Fruit fly (Drosophila melanogaster) whole organism, embryonic: ENCODE measurements around the gene mRpS33.

Experiments
- Bgb ChIP-seq: fragments of 200-800 bp; sonication (Bioruptor generic); IDR thresholded peaks from 2 replicates; pipeline ENCODE4 v1.3.6; 2022; ENCODE audit warnings: missing biosample characterization, missing genetic modification characterization; ENCODE audit not compliant: partially characterized antibody
- CG10321 ChIP-seq: fragments of 200-800 bp; sonication (Bioruptor generic); IDR thresholded peaks from 2 replicates; pipeline ENCODE4 v1.3.6; 2022; ENCODE audit warnings: missing biosample characterization, missing genetic modification characterization
- CG12769 ChIP-seq: fragments of 200-800 bp; sonication (Bioruptor generic); optimal IDR thresholded peaks from 2 replicates; lab custom pipeline; 2019; ENCODE audit warnings: missing biosample characterization, mild to moderate bottlenecking, missing genetic modification characterization, moderate library complexity
- CG12942 ChIP-seq: fragments of 200-800 bp; sonication (Bioruptor generic); optimal IDR thresholded peaks from 3 replicates; lab custom pipeline; 2016; ENCODE audit warnings: missing biosample characterization, missing genetic modification characterization
- CG13123 ChIP-seq: fragments of 200-800 bp; sonication (Bioruptor generic); optimal IDR thresholded peaks from 2 replicates; lab custom pipeline; 2016; ENCODE audit warnings: missing biosample characterization, missing genetic modification characterization
- CG13624 ChIP-seq: fragments of 200-800 bp; sonication (Bioruptor generic); optimal IDR thresholded peaks from 2 replicates; lab custom pipeline; 2016; ENCODE audit warnings: missing biosample characterization, missing genetic modification characterization
- CG14965 ChIP-seq: fragments of 200-800 bp; sonication (Bioruptor generic); optimal IDR thresholded peaks from 2 replicates; lab custom pipeline; 2016; ENCODE audit warnings: missing biosample characterization, missing genetic modification characterization, borderline replicate concordance
- CG1832 ChIP-seq: fragments of 200-800 bp; sonication (Bioruptor generic); optimal IDR thresholded peaks from 2 replicates; lab custom pipeline; 2017; ENCODE audit warnings: missing biosample characterization, mild to moderate bottlenecking, missing genetic modification characterization, inconsistent platforms
- CG2875 ChIP-seq: fragments of 200-800 bp; sonication (Bioruptor generic); optimal IDR thresholded peaks from 2 replicates; lab custom pipeline; 2017; ENCODE audit warnings: missing biosample characterization, mild to moderate bottlenecking, missing genetic modification characterization, missing genetic modification reagents
- CG31388 ChIP-seq: fragments of 200-800 bp; sonication (Bioruptor generic); optimal IDR thresholded peaks from 2 replicates; lab custom pipeline; 2016; ENCODE audit warnings: missing biosample characterization, missing genetic modification characterization
- CG34422 ChIP-seq: fragments of 200-800 bp; sonication (Bioruptor generic); IDR thresholded peaks from 3 replicates; pipeline ENCODE4 v1.3.6; 2022; ENCODE audit warnings: missing biosample characterization, missing genetic modification characterization
- CG7271 ChIP-seq: fragments of 200-800 bp; sonication (Bioruptor generic); optimal IDR thresholded peaks from 2 replicates; lab custom pipeline; 2018; ENCODE audit warnings: missing biosample characterization, mild to moderate bottlenecking, missing genetic modification characterization, moderate library complexity
- D ChIP-seq, 2 experiments: fragments of 200-800 bp in 1 of 2; fragments of >200 bp in 1 of 2; sonication (Bioruptor generic) in 1 of 2; optimal IDR thresholded peaks; 2 replicates in 1 of 2; 3 replicates in 1 of 2; lab custom pipeline; 2017; ENCODE audit warnings: mild to moderate bottlenecking in 1 of 2, missing biosample characterization in 1 of 2, missing genetic modification characterization in 1 of 2, missing genetic modification reagents in 1 of 2
- Dip3 ChIP-seq: fragments of 200-800 bp; sonication (Bioruptor generic); optimal IDR thresholded peaks from 3 replicates; lab custom pipeline; 2016; ENCODE audit warnings: missing biosample characterization, missing genetic modification characterization
- Doc2 ChIP-seq: fragments of 200-800 bp; sonication (Bioruptor generic); IDR thresholded peaks from 2 replicates; pipeline ENCODE4 v1.3.6; 2022; ENCODE audit warnings: missing biosample characterization, missing genetic modification characterization
- Hey ChIP-seq: fragments of 200-800 bp; sonication (Bioruptor generic); optimal IDR thresholded peaks from 3 replicates; lab custom pipeline; 2018; ENCODE audit warnings: missing biosample characterization, mild to moderate bottlenecking, missing genetic modification characterization
- Hsf ChIP-seq: fragments of 200-800 bp; sonication (Bioruptor generic); optimal IDR thresholded peaks from 3 replicates; lab custom pipeline; 2016; ENCODE audit warnings: missing biosample characterization, missing genetic modification characterization
- MBD-R2 ChIP-seq: fragments of 200-800 bp; sonication (Bioruptor generic); IDR thresholded peaks from 2 replicates; pipeline ENCODE4 v1.3.6; 2022; ENCODE audit warnings: missing biosample characterization, missing genetic modification characterization
- Nf-YB ChIP-seq: fragments of 200-800 bp; sonication (Bioruptor generic); optimal IDR thresholded peaks from 3 replicates; lab custom pipeline; 2019; ENCODE audit warnings: missing biosample characterization, mild to moderate bottlenecking, missing genetic modification characterization, moderate library complexity
- Nf-YC ChIP-seq: fragments of 200-800 bp; optimal IDR thresholded peaks from 3 replicates; lab custom pipeline; 2019; ENCODE audit warnings: missing biosample characterization, mild to moderate bottlenecking, missing genetic modification characterization, moderate library complexity
- Opbp ChIP-seq: fragments of 200-800 bp; sonication (Bioruptor generic); IDR thresholded peaks from 3 replicates; pipeline ENCODE4 v1.3.6; 2022; ENCODE audit warnings: missing biosample characterization, missing genetic modification characterization; ENCODE audit not compliant: partially characterized antibody
- Tbp ChIP-seq: fragments of >200 bp; optimal IDR thresholded peaks from 2 replicates; lab custom pipeline; 2018; ENCODE audit warnings: missing biosample characterization, missing genetic modification characterization
- Trl ChIP-seq, 3 experiments: fragments of >200 bp in 2 of 3; fragments of 200-800 bp in 1 of 3; sonication (Bioruptor generic) in 1 of 3; optimal IDR thresholded peaks; 2 replicates in 1 of 3; 3 replicates in 2 of 3; lab custom pipeline; 2016 to 2017; ENCODE audit warnings: missing biosample characterization in 1 of 3, missing genetic modification characterization in 1 of 3
- ab ChIP-seq: fragments of 200-800 bp; sonication (Bioruptor generic); optimal IDR thresholded peaks from 2 replicates; lab custom pipeline; 2016; ENCODE audit warnings: missing biosample characterization, missing genetic modification characterization
- bbx ChIP-seq: fragments of 200-800 bp; sonication (Bioruptor generic); IDR thresholded peaks from 2 replicates; pipeline ENCODE4 v1.3.6; 2022; ENCODE audit warnings: missing biosample characterization, missing genetic modification characterization; ENCODE audit not compliant: partially characterized antibody
- cas ChIP-seq: fragments of 200-800 bp; sonication (Bioruptor generic); IDR thresholded peaks from 2 replicates; pipeline ENCODE4 v1.3.6; 2022; ENCODE audit warnings: missing biosample characterization, missing genetic modification characterization
- cg ChIP-seq: fragments of 200-800 bp; sonication (Bioruptor generic); optimal IDR thresholded peaks from 3 replicates; lab custom pipeline; 2019; ENCODE audit warnings: missing biosample characterization, mild to moderate bottlenecking, missing genetic modification characterization, moderate library complexity
- chinmo ChIP-seq: fragments of 200-800 bp; sonication (Bioruptor generic); IDR thresholded peaks from 4 replicates; pipeline ENCODE4 v1.3.6; 2022; ENCODE audit warnings: missing biosample characterization, missing genetic modification characterization; ENCODE audit not compliant: partially characterized antibody
- corto ChIP-seq: fragments of 200-800 bp; sonication (Bioruptor generic); optimal IDR thresholded peaks from 2 replicates; lab custom pipeline; 2016; ENCODE audit warnings: missing biosample characterization, mild to moderate bottlenecking, missing genetic modification characterization, moderate library complexity
- croc ChIP-seq: fragments of 200-800 bp; sonication (Bioruptor generic); conservative IDR thresholded peaks from 3 replicates; pipeline ENCODE4 v1.3.6; 2022; ENCODE audit warnings: missing biosample characterization, missing genetic modification characterization
- da ChIP-seq: fragments of 200-800 bp; sonication (Bioruptor generic); optimal IDR thresholded peaks from 2 replicates; lab custom pipeline; 2016; ENCODE audit warnings: missing biosample characterization, missing genetic modification characterization
- dimm ChIP-seq: fragments of 200-800 bp; sonication (Bioruptor generic); IDR thresholded peaks from 2 replicates; pipeline ENCODE4 v1.3.6; 2022; ENCODE audit warnings: missing biosample characterization, missing genetic modification characterization
- grau ChIP-seq: fragments of 200-800 bp; optimal IDR thresholded peaks from 3 replicates; lab custom pipeline; 2019; ENCODE audit warnings: missing biosample characterization, mild to moderate bottlenecking, missing genetic modification characterization, moderate library complexity
- gsb ChIP-seq: fragments of 200-800 bp; sonication (Bioruptor generic); IDR thresholded peaks from 2 replicates; pipeline ENCODE4 v1.3.6; 2022; ENCODE audit warnings: missing biosample characterization, missing genetic modification characterization
- jing ChIP-seq: fragments of 200-800 bp; sonication (Bioruptor generic); optimal IDR thresholded peaks from 2 replicates; lab custom pipeline; 2018; ENCODE audit warnings: missing biosample characterization, mild to moderate bottlenecking, missing genetic modification characterization
- jumu ChIP-seq: fragments of 200-800 bp; sonication (Bioruptor generic); optimal IDR thresholded peaks from 3 replicates; lab custom pipeline; 2016; ENCODE audit warnings: missing biosample characterization, missing genetic modification characterization
- otp ChIP-seq: fragments of 200-800 bp; sonication (Bioruptor generic); IDR thresholded peaks from 3 replicates; pipeline ENCODE4, ENCODE4 v1.3.6; 2022; ENCODE audit warnings: missing biosample characterization, missing genetic modification characterization
- pfk ChIP-seq: fragments of 200-800 bp; sonication (Bioruptor generic); optimal IDR thresholded peaks from 2 replicates; lab custom pipeline; 2018; ENCODE audit warnings: missing biosample characterization, mild to moderate bottlenecking, missing genetic modification characterization, moderate library complexity
- phol ChIP-seq: fragments of 200-800 bp; sonication (Bioruptor generic); optimal IDR thresholded peaks from 3 replicates; lab custom pipeline; 2018; ENCODE audit warnings: missing biosample characterization, mild to moderate bottlenecking, missing genetic modification characterization, moderate library complexity
- slbo ChIP-seq: fragments of 200-800 bp; sonication (Bioruptor generic); IDR thresholded peaks from 2 replicates; pipeline ENCODE4 v1.3.6; 2022; ENCODE audit warnings: missing biosample characterization, missing genetic modification characterization
- sob ChIP-seq: fragments of 200-800 bp; sonication (Bioruptor generic); IDR thresholded peaks from 2 replicates; pipeline ENCODE4 v1.3.6; 2022; ENCODE audit warnings: missing biosample characterization, missing genetic modification characterization
- twi ChIP-seq: fragments of 200-800 bp; optimal IDR thresholded peaks from 2 replicates; lab custom pipeline; 2019; ENCODE audit warnings: missing biosample characterization, mild to moderate bottlenecking, missing genetic modification characterization, moderate library complexity
- tx ChIP-seq: fragments of 200-800 bp; sonication (Bioruptor generic); optimal IDR thresholded peaks from 2 replicates; lab custom pipeline; 2016; ENCODE audit warnings: missing biosample characterization, missing genetic modification characterization
- unpg ChIP-seq: fragments of 200-800 bp; sonication (Bioruptor generic); optimal IDR thresholded peaks from 3 replicates; lab custom pipeline; 2018; ENCODE audit warnings: missing biosample characterization, mild to moderate bottlenecking, missing genetic modification characterization, moderate library complexity
- vnd ChIP-seq: fragments of 200-800 bp; sonication (Bioruptor generic); IDR thresholded peaks from 3 replicates; pipeline ENCODE4 v1.3.6; 2022; ENCODE audit warnings: missing biosample characterization, missing genetic modification characterization; ENCODE audit not compliant: partially characterized antibody
- z ChIP-seq: fragments of 200-800 bp; sonication (Bioruptor generic); IDR thresholded peaks from 3 replicates; pipeline ENCODE4 v1.3.6; 2022; ENCODE audit warnings: missing biosample characterization, missing genetic modification characterization

The mRpS33 gene

dm6 chr3R:16423323-16423722 is 13.1 kb downstream of the mRpS33 start (continued):
- TF ChIP-seq jing (GFP tag; lab: Kevin White, UChicago) (no peak), jumu (GFP tag; lab: Kevin White, UChicago) (no peak), croc (GFP tag; lab: Robert Waterston, UW) (no peak)

DNA sequence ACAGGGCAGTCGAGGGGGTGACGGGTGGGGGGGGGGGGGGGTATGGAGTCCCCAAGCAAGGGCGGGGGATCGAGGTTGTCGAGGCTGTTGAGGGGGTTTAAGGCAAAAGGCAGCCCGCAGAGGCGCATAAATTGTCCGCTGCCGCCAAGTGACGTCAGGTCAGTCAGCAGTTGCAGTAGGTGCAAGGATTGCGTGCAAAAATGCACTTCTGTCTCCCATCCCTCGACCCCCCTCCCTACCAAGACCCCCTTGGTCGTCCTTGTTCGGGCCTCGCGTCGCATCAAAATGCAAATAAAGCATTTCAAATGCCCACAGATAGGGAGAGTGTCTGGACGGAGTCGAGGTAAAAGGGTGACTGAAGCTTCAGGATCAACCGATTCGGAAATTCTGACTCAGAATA is 19.9 kb downstream of the mRpS33 start:
- TF ChIP-seq dimm (GFP tag; lab: Robert Waterston, UW) (no peak), Tbp (GFP tag; lab: Kevin White, UChicago) (no peak), grau (tag; lab: Kevin White, UChicago) (no peak), corto (GFP tag; lab: Kevin White, UChicago) (no peak), D (optimal IDR thresholded peaks at IDR 0.05; lab: Kevin White, UChicago) (no peak), D (GFP tag; optimal IDR thresholded peaks at IDR 0.05; lab: Kevin White, UChicago) (no peak), da (GFP tag; lab: Kevin White, UChicago) (no peak), Hey (tag; lab: Kevin White, UChicago) (no peak), MBD-R2 (GFP tag; lab: Robert Waterston, UW) (no peak), cas (GFP tag; lab: Robert Waterston, UW) (no peak), slbo (GFP tag; lab: Robert Waterston, UW) (no peak), CG1832 (no peak), CG7271 (no peak), CG12942 (GFP tag; lab: Kevin White, UChicago) (no peak), CG13624 (GFP tag; lab: Kevin White, UChicago) (no peak), croc (GFP tag; lab: Robert Waterston, UW) (no peak)

DNA sequence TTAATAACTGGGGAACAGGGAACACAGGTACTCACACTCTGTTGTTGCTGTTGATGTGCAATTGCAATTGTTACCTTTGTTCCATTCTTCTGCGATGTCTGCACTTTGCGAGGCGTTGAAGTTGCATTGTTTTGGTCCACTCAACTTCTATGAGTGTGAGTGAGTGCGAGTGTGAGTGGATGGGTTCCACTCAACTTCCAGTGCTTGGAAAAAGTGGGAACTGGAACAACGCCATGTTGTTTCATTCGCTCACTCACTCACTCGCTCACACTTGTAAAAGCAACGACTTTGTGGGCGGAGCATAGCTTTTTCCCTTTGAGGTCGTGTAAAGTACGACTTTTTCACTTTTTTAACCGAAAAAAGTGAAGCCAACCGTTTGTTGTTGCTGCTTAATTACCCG is 22.7 kb downstream of the mRpS33 start:
- peak; percentile 47 for TF ChIP-seq cg (GFP tag; lab: Kevin White, UChicago)
- TF ChIP-seq unpg (GFP tag; lab: Kevin White, UChicago) = no peak
- TF ChIP-seq CG12769 (tag; lab: Kevin White, UChicago) = no peak
- TF ChIP-seq Bgb (GFP tag; lab: Robert Waterston, UW) = 0 out of 2 replicates have a peak, but pooled peaks have one; percentile 21
- TF ChIP-seq jumu (GFP tag; lab: Kevin White, UChicago) = no peak
- peak; percentile 92 for TF ChIP-seq Nf-YC (tag; lab: Kevin White, UChicago)
- peak; percentile 51; the same call in 1 of the 3 replicates for TF ChIP-seq Opbp (GFP tag; lab: Robert Waterston, UW)
- TF ChIP-seq otp (GFP tag; lab: Robert Waterston, UW) = no peak
- no peak for TF ChIP-seq gsb (GFP tag; lab: Robert Waterston, UW)
- peak; percentile 93 for TF ChIP-seq pfk
- no peak for TF ChIP-seq CG2875 (GFP tag; lab: Kevin White, UChicago)
- no peak for TF ChIP-seq CG13624 (GFP tag; lab: Kevin White, UChicago)
- no peak for TF ChIP-seq twi
- TF ChIP-seq phol (tag; lab: Kevin White, UChicago) = peak; percentile 42
- TF ChIP-seq Nf-YB (GFP tag; lab: Kevin White, UChicago) = peak; percentile 93
- no peak for TF ChIP-seq CG14965 (GFP tag; lab: Kevin White, UChicago)
- no peak for TF ChIP-seq vnd (GFP tag; lab: Robert Waterston, UW)
- TF ChIP-seq bbx (GFP tag; lab: Robert Waterston, UW) = peak; percentile 46; the same call in 1 of the 2 replicates
- peak; percentile 43 for TF ChIP-seq CG1832
- no peak for TF ChIP-seq ab (GFP tag; lab: Kevin White, UChicago)
- TF ChIP-seq chinmo (GFP tag; lab: Robert Waterston, UW) = 0 out of 4 replicates have a peak, but pooled peaks have one; percentile 38
- no peak for TF ChIP-seq Hsf (GFP tag; lab: Kevin White, UChicago)
- TF ChIP-seq CG13123 (GFP tag; lab: Kevin White, UChicago) = no peak
- TF ChIP-seq Doc2 (GFP tag; lab: Robert Waterston, UW) = no peak
- no peak for TF ChIP-seq CG34422 (GFP tag; lab: Robert Waterston, UW)
- TF ChIP-seq sob (GFP tag; lab: Robert Waterston, UW) = no peak
- no peak for TF ChIP-seq Dip3 (GFP tag; lab: Kevin White, UChicago)
- TF ChIP-seq z (GFP tag; lab: Robert Waterston, UW) = peak; percentile 99
- TF ChIP-seq tx (GFP tag; lab: Kevin White, UChicago) = no peak
- TF ChIP-seq CG10321 (GFP tag; lab: Robert Waterston, UW) = peak; percentile 79
- no peak for TF ChIP-seq CG31388
- no peak for TF ChIP-seq Trl (optimal IDR thresholded peaks at IDR 0.05; lab: Kevin White, UChicago)
- no peak for TF ChIP-seq Trl (GFP tag; optimal IDR thresholded peaks at IDR 0.05; lab: Kevin White, UChicago)
